Fruit fly (Drosophila melanogaster): Measurements from ENCODE around the gene CG4678.
A peak's percentile ranks its signal among the peaks of the same experiment; 100 is the strongest.

The CG4678 gene

DNA sequence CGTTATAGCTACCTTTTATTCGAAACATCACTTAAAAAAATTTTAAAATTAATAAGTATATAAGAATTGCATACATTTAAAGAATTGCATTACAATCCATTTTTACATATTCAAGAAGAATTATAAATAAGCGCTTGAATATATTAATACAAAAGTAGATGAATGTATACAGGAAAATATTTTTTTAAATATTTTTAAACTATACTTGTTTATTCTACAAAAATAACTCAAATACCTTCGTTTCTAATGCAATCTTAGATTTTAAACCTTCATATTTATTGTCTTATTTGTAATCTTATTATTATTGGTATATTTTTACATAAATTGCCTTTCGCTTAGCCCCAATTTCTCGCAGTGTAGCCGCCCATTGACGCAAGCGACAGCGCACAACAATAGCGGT, 18.8 kb upstream of the CG4678 start:
- TF ChIP-seq CG6163 (GFP tag; IDR thresholded peaks at IDR 0.05) (0 out of 3 replicates have a peak, but pooled peaks have one; percentile 28), OdsH (GFP tag; optimal IDR thresholded peaks at IDR 0.05) (peak; percentile 19), CG34406 (GFP tag; optimal IDR thresholded peaks at IDR 0.05) (peak; percentile 45), CG10631 (GFP tag; optimal IDR thresholded peaks at IDR 0.05) (peak; percentile 17), achi (GFP tag; optimal IDR thresholded peaks at IDR 0.05) (peak; percentile 38), acj6 (GFP tag; optimal IDR thresholded peaks at IDR 0.05) (peak; percentile 20), dac (GFP tag; optimal IDR thresholded peaks at IDR 0.05) (no peak), CG8119 (GFP tag; IDR thresholded peaks at IDR 0.05) (peak; percentile 50; the same call in 2 of the 3 replicates), CG11902 (GFP tag; optimal IDR thresholded peaks at IDR 0.05) (no peak), CG32006 (GFP tag; optimal IDR thresholded peaks at IDR 0.05) (peak; percentile 53), CG8632 (GFP tag; optimal IDR thresholded peaks at IDR 0.05) (peak; percentile 30), CG3919 (GFP tag; optimal IDR thresholded peaks at IDR 0.05) (peak; percentile 13), eg (GFP tag; IDR thresholded peaks at IDR 0.05) (peak; percentile 41; the same call in 1 of the 3 replicates), Ets21C (GFP tag; optimal IDR thresholded peaks at IDR 0.05) (no peak), Hr39 (GFP tag; optimal IDR thresholded peaks at IDR 0.05) (no peak), CG6808 (GFP tag; optimal IDR thresholded peaks at IDR 0.05) (no peak), svp (GFP tag) (peak; percentile 66), net (GFP tag; optimal IDR thresholded peaks at IDR 0.05) (no peak), CG15336 (GFP tag; IDR thresholded peaks at IDR 0.05) (peak; percentile 49), Eip78C (GFP tag) (peak; percentile 62), dsx (GFP tag; optimal IDR thresholded peaks at IDR 0.05; ENCODE audit: poor library complexity, severe bottlenecking) (peak; percentile 4), spab (GFP tag; optimal IDR thresholded peaks at IDR 0.05) (no peak), Sox15 (GFP tag; optimal IDR thresholded peaks at IDR 0.05) (no peak), CG6792 (GFP tag; optimal IDR thresholded peaks at IDR 0.05) (peak; percentile 4), ss (GFP tag; optimal IDR thresholded peaks at IDR 0.05) (no peak), CG16779 (tag; optimal IDR thresholded peaks at IDR 0.05) (no peak), fd85E (GFP tag; optimal IDR thresholded peaks at IDR 0.05) (no peak), CG8319 (GFP tag; optimal IDR thresholded peaks at IDR 0.05) (no peak), esn (GFP tag; optimal IDR thresholded peaks at IDR 0.05) (peak; percentile 37), CG6854 (GFP tag; optimal IDR thresholded peaks at IDR 0.05) (no peak), Ets96B (tag; optimal IDR thresholded peaks at IDR 0.05) (no peak), Met (GFP tag; optimal IDR thresholded peaks at IDR 0.05) (peak; percentile 13), topi (GFP tag; optimal IDR thresholded peaks at IDR 0.05) (no peak), salr (GFP tag; optimal IDR thresholded peaks at IDR 0.05) (peak in 1 of 2 experiments; percentile 24), Sox14 (GFP tag; optimal IDR thresholded peaks at IDR 0.05) (no peak), pdm3 (GFP tag; optimal IDR thresholded peaks at IDR 0.05) (no peak), CG1621 (tag; optimal IDR thresholded peaks at IDR 0.05) (no peak), CG7368 (GFP tag; optimal IDR thresholded peaks at IDR 0.05) (no peak), cyc (GFP tag; optimal IDR thresholded peaks at IDR 0.05) (no peak)

DNA sequence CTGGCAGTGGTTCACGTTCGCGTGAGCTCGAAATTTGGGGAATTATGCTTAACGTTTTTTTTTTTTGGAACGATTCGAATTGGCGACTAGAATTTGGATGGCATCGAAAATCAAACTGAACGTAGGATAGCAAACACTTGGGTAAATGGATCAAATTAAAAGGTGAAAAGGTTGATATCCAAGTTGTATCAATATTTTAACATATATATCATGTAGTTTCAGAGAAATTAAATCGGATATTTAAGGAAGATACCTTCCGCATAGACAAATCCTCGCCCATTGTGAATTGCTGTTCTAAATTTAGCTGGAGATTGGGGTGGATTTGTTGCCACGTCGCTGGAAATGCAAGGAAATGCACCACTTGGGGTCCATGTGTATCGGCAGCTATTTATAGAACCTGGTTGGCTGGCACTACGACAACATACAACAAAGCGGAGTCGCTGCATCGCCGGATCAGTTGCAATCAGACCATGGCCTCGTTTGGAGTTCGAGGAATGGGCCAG, 17.0 kb upstream of the CG4678 start, which contains the start of the genes CG13010 and sing:
Gene CG13010 (minus strand): TSS at position 101 of the 503 bp plus-strand sequence.
Gene sing (plus strand): TSS at position 453 of the 503 bp plus-strand sequence.
- no peak for TF ChIP-seq Ets96B (tag; optimal IDR thresholded peaks at IDR 0.05)
- TF ChIP-seq Sox14 (GFP tag; optimal IDR thresholded peaks at IDR 0.05) = no peak
- TF ChIP-seq Eip78C (GFP tag) = no peak

DNA sequence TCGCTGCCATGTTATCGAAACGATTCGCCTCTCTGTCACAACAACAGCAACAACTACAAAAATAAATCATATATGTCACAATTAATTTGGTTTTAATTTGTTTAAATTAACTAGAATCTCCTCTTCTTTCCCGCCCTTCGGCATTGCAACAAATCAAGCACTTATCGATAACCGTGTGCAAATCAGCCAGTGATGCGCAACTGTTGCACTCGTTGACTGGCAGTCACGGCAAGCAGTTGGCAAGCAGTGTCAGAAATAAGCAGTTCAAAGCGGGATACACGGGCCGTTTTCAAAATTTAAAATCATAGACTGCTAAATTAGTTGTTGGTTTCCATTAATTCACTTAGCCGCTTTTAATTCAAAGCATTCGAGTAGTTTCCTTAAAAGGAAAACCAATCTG, 12.2 kb upstream of the CG4678 start, which contains the start of gene Axs:
Gene Axs (minus strand): TSS at position 131 of the 400 bp plus-strand sequence.
- TF ChIP-seq OdsH (GFP tag; optimal IDR thresholded peaks at IDR 0.05) (no peak), CG3919 (GFP tag; optimal IDR thresholded peaks at IDR 0.05) (no peak), Eip78C (GFP tag) (peak; percentile 21), Met (GFP tag; optimal IDR thresholded peaks at IDR 0.05) (no peak), Blimp-1 (GFP tag; optimal IDR thresholded peaks at IDR 0.05) (no peak), CG34406 (GFP tag; optimal IDR thresholded peaks at IDR 0.05) (no peak), lz (GFP tag; optimal IDR thresholded peaks at IDR 0.05) (no peak), CG15336 (GFP tag; IDR thresholded peaks at IDR 0.05) (no peak), Gug (GFP tag; IDR thresholded peaks at IDR 0.05) (no peak), svp (GFP tag) (no peak), CG10631 (GFP tag; optimal IDR thresholded peaks at IDR 0.05) (no peak), Hr4 (GFP tag; optimal IDR thresholded peaks at IDR 0.05) (no peak), eg (GFP tag; IDR thresholded peaks at IDR 0.05) (no peak), CG6163 (GFP tag; IDR thresholded peaks at IDR 0.05) (no peak), acj6 (GFP tag; optimal IDR thresholded peaks at IDR 0.05) (no peak), CG10669 (GFP tag; optimal IDR thresholded peaks at IDR 0.05) (no peak), Sox14 (GFP tag; optimal IDR thresholded peaks at IDR 0.05) (peak; percentile 35), CG3032 (tag; optimal IDR thresholded peaks at IDR 0.05) (no peak), achi (GFP tag; optimal IDR thresholded peaks at IDR 0.05) (peak; percentile 29), fd59A (GFP tag; optimal IDR thresholded peaks at IDR 0.05) (no peak), Eip93F (GFP tag; optimal IDR thresholded peaks at IDR 0.05) (no peak), CG8319 (GFP tag; optimal IDR thresholded peaks at IDR 0.05) (no peak), CG6854 (GFP tag; optimal IDR thresholded peaks at IDR 0.05) (no peak), CG11902 (GFP tag; optimal IDR thresholded peaks at IDR 0.05) (no peak), pdm3 (GFP tag; optimal IDR thresholded peaks at IDR 0.05) (peak; percentile 5)
